Fruit fly (Drosophila melanogaster): ENCODE data around the gene Thor.
A peak's percentile ranks its signal among the peaks of the same experiment; 100 is the strongest.

Gene Thor

dm6 chr2L:3524729-3525181 lies 46.5 kb downstream of the Thor start, which contains the start of gene CG8852 (continued):
- TF ChIP-seq klu (GFP tag; IDR thresholded peaks at IDR 0.05) (no peak), CG30020 (tag; optimal IDR thresholded peaks at IDR 0.05) (no peak), CG34422 (GFP tag; IDR thresholded peaks at IDR 0.05) (0 out of 3 replicates have a peak, but pooled peaks have one; percentile 28), CG2120 (GFP tag; optimal IDR thresholded peaks at IDR 0.05) (no peak), nerfin-1 (tag; optimal IDR thresholded peaks at IDR 0.05) (no peak), CG6272 (GFP tag; IDR thresholded peaks at IDR 0.05) (no peak), chif (GFP tag; optimal IDR thresholded peaks at IDR 0.05) (no peak), Dbx (GFP tag; IDR thresholded peaks at IDR 0.05) (0 out of 3 replicates have a peak, but pooled peaks have one; percentile 17), CG18262 (tag; optimal IDR thresholded peaks at IDR 0.05) (no peak), Dp (GFP tag; optimal IDR thresholded peaks at IDR 0.05) (no peak), CG15073 (GFP tag; optimal IDR thresholded peaks at IDR 0.05) (no peak), CG6791 (GFP tag; IDR thresholded peaks at IDR 0.05; ENCODE audit: partially characterized antibody) (no peak)
